Worm (Caenorhabditis elegans) whole organism, L3 larva: ENCODE results near the gene ins-15.

Experiments
- R02D3.7 ChIP-seq: fragments of 150-350 bp; optimal IDR thresholded peaks from 2 replicates; lab custom pipeline; 2014; ENCODE audit warnings: missing biosample characterization, missing genetic modification characterization
- ZK546.5 ChIP-seq: sonication (generic microtip); optimal IDR thresholded peaks from 2 replicates; lab custom pipeline; 2017; ENCODE audit warnings: missing biosample characterization, missing genetic modification characterization
- aly-2 ChIP-seq: fragments of 150-350 bp; optimal IDR thresholded peaks from 2 replicates; lab custom pipeline; 2014; ENCODE audit warnings: missing biosample characterization, missing genetic modification characterization
- ama-1 ChIP-seq: fragments of 150-350 bp; optimal IDR thresholded peaks from 2 replicates; lab custom pipeline; 2018
- ceh-9 ChIP-seq: sonication (generic microtip); optimal IDR thresholded peaks from 2 replicates; lab custom pipeline; 2018; ENCODE audit warnings: missing biosample characterization, missing genetic modification characterization
- daf-12 ChIP-seq: fragments of 150-350 bp; optimal IDR thresholded peaks from 2 replicates; lab custom pipeline; 2014; ENCODE audit warnings: missing biosample characterization, missing genetic modification reagents, missing genetic modification characterization
- egl-27 ChIP-seq: sonication (generic microtip); optimal IDR thresholded peaks from 4 replicates; lab custom pipeline; 2017; ENCODE audit warnings: missing biosample characterization, missing genetic modification reagents, missing genetic modification characterization
- egl-5 ChIP-seq: fragments of 150-350 bp; optimal IDR thresholded peaks from 2 replicates; lab custom pipeline; 2017; ENCODE audit warnings: missing biosample characterization, missing genetic modification reagents, missing genetic modification characterization, inconsistent platforms
- elt-2 ChIP-seq: sonication (generic microtip); optimal IDR thresholded peaks from 2 replicates; lab custom pipeline; 2016; ENCODE audit warnings: missing genetic modification reagents, mild to moderate bottlenecking, missing genetic modification characterization, missing compliant biosample characterization
- elt-3 ChIP-seq, 3 experiments: fragments of 150-350 bp in 1 of 3; sonication (generic microtip) in 2 of 3; optimal IDR thresholded peaks; 2 replicates in 2 of 3; 4 replicates in 1 of 3; lab custom pipeline; 2014 to 2017; ENCODE audit warnings: missing biosample characterization in 3 of 3, missing genetic modification characterization in 3 of 3
- fkh-10 ChIP-seq: sonication (generic microtip); optimal IDR thresholded peaks from 2 replicates; lab custom pipeline; 2017; ENCODE audit warnings: missing biosample characterization, missing genetic modification reagents, missing genetic modification characterization
- fkh-2 ChIP-seq: fragments of 150-350 bp; optimal IDR thresholded peaks from 2 replicates; lab custom pipeline; 2014; ENCODE audit warnings: missing biosample characterization, missing genetic modification reagents, missing genetic modification characterization
- fos-1 ChIP-seq: fragments of 150-350 bp; optimal IDR thresholded peaks from 2 replicates; lab custom pipeline; 2014; ENCODE audit warnings: missing biosample characterization, missing genetic modification characterization
- jun-1 ChIP-seq: fragments of 150-350 bp; optimal IDR thresholded peaks from 2 replicates; lab custom pipeline; 2014; ENCODE audit warnings: missing biosample characterization, missing genetic modification reagents, missing genetic modification characterization
- lin-39 ChIP-seq: fragments of 150-350 bp; optimal IDR thresholded peaks from 2 replicates; lab custom pipeline; 2018; ENCODE audit warnings: missing biosample characterization, missing genetic modification reagents, missing genetic modification characterization
- lsy-12 ChIP-seq: sonication (generic microtip); optimal IDR thresholded peaks from 2 replicates; lab custom pipeline; 2016; ENCODE audit warnings: mild to moderate bottlenecking, missing genetic modification characterization, missing compliant biosample characterization
- mdl-1 ChIP-seq: fragments of 150-350 bp; optimal IDR thresholded peaks from 2 replicates; lab custom pipeline; 2014; ENCODE audit warnings: missing biosample characterization, missing genetic modification characterization
- mml-1 ChIP-seq: fragments of 150-350 bp; sonication (generic microtip); optimal IDR thresholded peaks from 3 replicates; lab custom pipeline; 2014; ENCODE audit warnings: missing biosample characterization, missing genetic modification characterization
- nfya-1 ChIP-seq: sonication (generic microtip); optimal IDR thresholded peaks from 2 replicates; lab custom pipeline; 2017; ENCODE audit warnings: missing genetic modification characterization, mild to moderate bottlenecking, missing compliant biosample characterization, antibody characterized with exemption, moderate library complexity; ENCODE audit not compliant: insufficient read depth
- nhr-12 ChIP-seq: fragments of 150-350 bp; optimal IDR thresholded peaks from 2 replicates; lab custom pipeline; 2014; ENCODE audit warnings: missing biosample characterization, missing genetic modification characterization
- nhr-23 ChIP-seq: fragments of 150-350 bp; optimal IDR thresholded peaks from 2 replicates; lab custom pipeline; 2014; ENCODE audit warnings: missing biosample characterization, missing genetic modification reagents, missing genetic modification characterization
- nhr-237 ChIP-seq: fragments of 150-350 bp; optimal IDR thresholded peaks from 2 replicates; lab custom pipeline; 2014; ENCODE audit warnings: missing biosample characterization, missing genetic modification characterization
- nhr-25 ChIP-seq: sonication (generic microtip); optimal IDR thresholded peaks from 2 replicates; lab custom pipeline; 2017; ENCODE audit warnings: missing biosample characterization, missing genetic modification characterization
- nhr-67 ChIP-seq: fragments of 150-350 bp; optimal IDR thresholded peaks from 2 replicates; lab custom pipeline; 2014; ENCODE audit warnings: missing biosample characterization, missing genetic modification characterization
- nhr-76 ChIP-seq: fragments of 150-350 bp; sonication (generic microtip); optimal IDR thresholded peaks from 5 replicates; lab custom pipeline; 2014; ENCODE audit warnings: missing biosample characterization, missing genetic modification characterization
- nhr-77 ChIP-seq: fragments of 150-350 bp; optimal IDR thresholded peaks from 2 replicates; lab custom pipeline; 2014; ENCODE audit warnings: missing biosample characterization, missing genetic modification characterization
- pha-4 ChIP-seq: fragments of 150-350 bp; optimal IDR thresholded peaks from 2 replicates; lab custom pipeline; 2014; ENCODE audit warnings: missing biosample characterization, missing genetic modification reagents, missing genetic modification characterization
- pqm-1 ChIP-seq: fragments of 150-350 bp; optimal IDR thresholded peaks from 2 replicates; lab custom pipeline; 2017; ENCODE audit warnings: missing biosample characterization, missing genetic modification characterization, inconsistent platforms
- sea-2 ChIP-seq: fragments of 150-350 bp; sonication (generic microtip); optimal IDR thresholded peaks from 4 replicates; lab custom pipeline; 2014; ENCODE audit warnings: missing biosample characterization, missing genetic modification reagents, missing genetic modification characterization
- snpc-4 ChIP-seq: fragments of 150-350 bp; optimal IDR thresholded peaks from 2 replicates; lab custom pipeline; 2014; ENCODE audit warnings: missing biosample characterization, missing genetic modification characterization
- unc-39 ChIP-seq: sonication (generic microtip); optimal IDR thresholded peaks from 4 replicates; lab custom pipeline; 2017; ENCODE audit warnings: missing biosample characterization, missing genetic modification characterization
- unc-62 ChIP-seq: fragments of 150-350 bp; sonication (generic microtip); optimal IDR thresholded peaks from 4 replicates; lab custom pipeline; 2014; ENCODE audit warnings: missing biosample characterization, missing genetic modification reagents, missing genetic modification characterization
- zag-1 ChIP-seq: fragments of 150-350 bp; optimal IDR thresholded peaks from 2 replicates; lab custom pipeline; 2014; ENCODE audit warnings: missing biosample characterization, missing genetic modification characterization
- ztf-11 ChIP-seq: fragments of 150-350 bp; optimal IDR thresholded peaks from 2 replicates; lab custom pipeline; 2014; ENCODE audit warnings: missing biosample characterization, missing genetic modification characterization
- ztf-4 ChIP-seq: fragments of 150-350 bp; optimal IDR thresholded peaks from 2 replicates; lab custom pipeline; 2014; ENCODE audit warnings: missing biosample characterization, missing genetic modification characterization

ins-15 gene

ce11 chrII:6744648-6745047, at the start of gene ins-15:
Gene ins-15, minus strand, starts transcription at chrII:6744748.
- TF ChIP-seq fkh-2 (tag; lab: Kevin White, UChicago), result no peak
- TF ChIP-seq mdl-1 (tag; lab: Kevin White, UChicago), result no peak
- TF ChIP-seq elt-3 (tag; optimal IDR thresholded peaks at IDR 0.05; lab: Kevin White, UChicago), result no peak
- no peak for TF ChIP-seq nhr-25 (tag; lab: Kevin White, UChicago)
- no peak for TF ChIP-seq ama-1 (lab: Kevin White, UChicago)
- no peak for TF ChIP-seq nhr-67 (tag; lab: Kevin White, UChicago)
- no peak for TF ChIP-seq nhr-76 (tag; lab: Kevin White, UChicago)
- TF ChIP-seq elt-2 (tag; lab: Kevin White, UChicago), result no peak
- TF ChIP-seq snpc-4 (tag; lab: Kevin White, UChicago), result no peak
- no peak for TF ChIP-seq ZK546.5 (tag; lab: Kevin White, UChicago)
- TF ChIP-seq pqm-1 (tag; lab: Kevin White, UChicago), result no peak
- TF ChIP-seq pha-4 (tag; lab: Kevin White, UChicago), result no peak
- no peak for TF ChIP-seq nhr-23 (tag; lab: Kevin White, UChicago)
- no peak for TF ChIP-seq ceh-9 (tag; lab: Kevin White, UChicago)
- TF ChIP-seq, all 47 proteins: peak for 0

ce11 chrII:6791891-6792290, 47.3 kb upstream of the ins-15 start, which contains the start of gene T13C2.2:
Gene T13C2.2, plus strand, starts transcription at chrII:6792191.
- TF ChIP-seq fkh-10 (GFP tag; lab: Kevin White, UChicago) (no peak), mml-1 (tag; lab: Kevin White, UChicago) (no peak), sea-2 (GFP tag; lab: Kevin White, UChicago) (no peak), fkh-2 (tag; lab: Kevin White, UChicago) (no peak), pqm-1 (tag; lab: Kevin White, UChicago) (no peak), ceh-9 (tag; lab: Kevin White, UChicago) (no peak), R02D3.7 (tag; lab: Kevin White, UChicago) (no peak), unc-62 (no peak), ztf-11 (no peak), daf-12 (tag; lab: Kevin White, UChicago) (no peak)

- TF ChIP-seq lsy-12 (tag; lab: Kevin White, UChicago) (no peak), fos-1 (tag; lab: Kevin White, UChicago) (no peak), pha-4 (tag; lab: Kevin White, UChicago) (no peak), nhr-23 (tag; lab: Kevin White, UChicago) (no peak), daf-12 (tag; lab: Kevin White, UChicago) (no peak), jun-1 (tag; lab: Kevin White, UChicago) (no peak), egl-5 (no peak)
These were observed 44.2 kb upstream of the ins-15 start, which contains the start of gene T13C2.3 for ce11 chrII:6788672-6789298. Gene T13C2.3, plus strand, starts transcription at chrII:6789248.

- TF ChIP-seq unc-39 (tag; lab: Kevin White, UChicago), result no peak
- TF ChIP-seq nhr-12 (tag; lab: Kevin White, UChicago), result no peak
- TF ChIP-seq sea-2 (GFP tag; lab: Kevin White, UChicago), result no peak
- no peak for TF ChIP-seq nhr-77 (tag; lab: Kevin White, UChicago)
- no peak for TF ChIP-seq lin-39 (tag; lab: Kevin White, UChicago)
- TF ChIP-seq fkh-2 (tag; lab: Kevin White, UChicago), result no peak
- TF ChIP-seq nhr-25 (tag; lab: Kevin White, UChicago), result no peak
- TF ChIP-seq nfya-1, result no peak
- TF ChIP-seq mdl-1 (tag; lab: Kevin White, UChicago), result no peak
- TF ChIP-seq nhr-76 (tag; lab: Kevin White, UChicago), result no peak
- no peak for TF ChIP-seq aly-2 (tag; lab: Kevin White, UChicago)
- no peak for TF ChIP-seq egl-27 (tag; lab: Kevin White, UChicago)
- TF ChIP-seq ztf-4, result no peak
- TF ChIP-seq nhr-237, result no peak
- TF ChIP-seq fos-1 (tag; lab: Kevin White, UChicago), result no peak
- TF ChIP-seq elt-3 (tag; optimal IDR thresholded peaks at IDR 0.05; lab: Kevin White, UChicago), result no peak
- no peak for TF ChIP-seq zag-1 (tag; lab: Kevin White, UChicago)
These were observed 38.9 kb upstream of the ins-15 start, which contains the start of gene gldi-2 for ce11 chrII:6783377-6783829. Gene gldi-2, plus strand, starts transcription at chrII:6783427.
